Fruit fly (Drosophila melanogaster) whole organism, embryonic: ENCODE data around the gene mmy.
A peak's percentile ranks its signal among the peaks of the same experiment; 100 is the strongest.

Experiments
- B-H1 ChIP-seq: fragments of 200-800 bp; sonication (Bioruptor generic); IDR thresholded peaks from 3 replicates; pipeline ENCODE4 v1.3.6; 2022; ENCODE audit warnings: missing biosample characterization, missing genetic modification characterization
- BtbVII ChIP-seq: fragments of 200-800 bp; sonication (Bioruptor generic); optimal IDR thresholded peaks from 3 replicates; lab custom pipeline; 2017; ENCODE audit warnings: missing biosample characterization, mild to moderate bottlenecking, missing genetic modification characterization
- CG1024 ChIP-seq: fragments of 200-800 bp; sonication (Bioruptor generic); IDR thresholded peaks from 2 replicates; pipeline ENCODE4 v1.3.6; 2022; ENCODE audit warnings: missing biosample characterization, missing genetic modification characterization
- CG10959 ChIP-seq: fragments of 200-800 bp; sonication (Bioruptor generic); IDR thresholded peaks from 2 replicates; pipeline ENCODE4 v1.3.6; 2022; ENCODE audit warnings: missing biosample characterization, missing genetic modification characterization
- CG12299 ChIP-seq: fragments of 200-800 bp; sonication (Bioruptor generic); optimal IDR thresholded peaks from 2 replicates; lab custom pipeline; 2018; ENCODE audit warnings: missing biosample characterization, mild to moderate bottlenecking, missing genetic modification characterization
- CG1233 ChIP-seq: fragments of 200-800 bp; sonication (Bioruptor generic); optimal IDR thresholded peaks from 4 replicates; lab custom pipeline; 2018; ENCODE audit warnings: missing biosample characterization, mild to moderate bottlenecking, missing genetic modification characterization
- CG12659 ChIP-seq: fragments of 200-800 bp; sonication (Bioruptor generic); optimal IDR thresholded peaks from 3 replicates; lab custom pipeline; 2017; ENCODE audit warnings: mild to moderate bottlenecking, missing biosample characterization, missing genetic modification reagents, missing genetic modification characterization
- CG13287 ChIP-seq: fragments of 200-800 bp; sonication (Bioruptor generic); IDR thresholded peaks from 2 replicates; pipeline ENCODE4 v1.3.6; 2022; ENCODE audit warnings: missing biosample characterization, missing genetic modification characterization; ENCODE audit not compliant: partially characterized antibody
- CG13894 ChIP-seq: fragments of 200-800 bp; sonication (Bioruptor generic); optimal IDR thresholded peaks from 3 replicates; lab custom pipeline; 2018; ENCODE audit warnings: missing biosample characterization, mild to moderate bottlenecking, missing genetic modification characterization, moderate library complexity
- CG16779 ChIP-seq: fragments of 200-800 bp; sonication (Bioruptor generic); IDR thresholded peaks from 2 replicates; pipeline ENCODE4 v1.3.6; 2022; ENCODE audit warnings: missing biosample characterization, missing genetic modification characterization
- CG16813 ChIP-seq: fragments of 200-800 bp; sonication (Bioruptor generic); IDR thresholded peaks from 3 replicates; pipeline ENCODE4 v1.3.6; 2022; ENCODE audit warnings: missing biosample characterization, missing genetic modification characterization; ENCODE audit not compliant: partially characterized antibody
- CG17612 ChIP-seq: fragments of 200-800 bp; sonication (Bioruptor generic); IDR thresholded peaks from 2 replicates; pipeline ENCODE4 v1.3.6; 2022; ENCODE audit warnings: missing biosample characterization, missing genetic modification characterization
- CG17912 ChIP-seq: fragments of 200-800 bp; sonication (Bioruptor generic); optimal IDR thresholded peaks from 2 replicates; lab custom pipeline; 2018; ENCODE audit warnings: missing biosample characterization, mild to moderate bottlenecking, missing genetic modification characterization
- CG30403 ChIP-seq: fragments of 200-800 bp; sonication (Bioruptor generic); optimal IDR thresholded peaks from 3 replicates; lab custom pipeline; 2016; ENCODE audit warnings: missing biosample characterization, missing genetic modification characterization
- CG32767 ChIP-seq: fragments of 200-800 bp; sonication (Bioruptor generic); IDR thresholded peaks from 2 replicates; pipeline ENCODE4 v1.3.6; 2022; ENCODE audit warnings: missing biosample characterization, missing genetic modification characterization
- CG6654 ChIP-seq: fragments of 200-800 bp; sonication (Bioruptor generic); optimal IDR thresholded peaks from 2 replicates; lab custom pipeline; 2017; ENCODE audit warnings: missing biosample characterization, mild to moderate bottlenecking, missing genetic modification characterization
- CG6689 ChIP-seq: fragments of 200-800 bp; sonication (Bioruptor generic); IDR thresholded peaks from 2 replicates; pipeline ENCODE4 v1.3.6; 2022; ENCODE audit warnings: missing biosample characterization, missing genetic modification characterization
- CG9876 ChIP-seq: fragments of 200-800 bp; sonication (Bioruptor generic); optimal IDR thresholded peaks from 2 replicates; lab custom pipeline; 2016; ENCODE audit warnings: missing biosample characterization, missing genetic modification characterization
- CG9932 ChIP-seq: fragments of 200-800 bp; sonication (Bioruptor generic); IDR thresholded peaks from 2 replicates; pipeline ENCODE4 v1.3.6; 2022; ENCODE audit warnings: missing biosample characterization, missing genetic modification characterization
- CHES-1-like ChIP-seq: fragments of 200-800 bp; sonication (Bioruptor generic); optimal IDR thresholded peaks from 2 replicates; lab custom pipeline; 2016; ENCODE audit warnings: missing biosample characterization, missing genetic modification characterization
- Chrac-16 ChIP-seq: fragments of 200-800 bp; sonication (Bioruptor generic); optimal IDR thresholded peaks from 3 replicates; lab custom pipeline; 2016; ENCODE audit warnings: missing biosample characterization, missing genetic modification characterization
- D19A ChIP-seq: fragments of 200-800 bp; optimal IDR thresholded peaks from 3 replicates; lab custom pipeline; 2019; ENCODE audit warnings: missing biosample characterization, mild to moderate bottlenecking, missing genetic modification characterization, moderate library complexity
- H2.0 ChIP-seq: fragments of 200-800 bp; sonication (Bioruptor generic); IDR thresholded peaks from 2 replicates; pipeline ENCODE4 v1.3.6; 2022; ENCODE audit warnings: missing biosample characterization, missing genetic modification characterization
- Hey ChIP-seq: fragments of 200-800 bp; sonication (Bioruptor generic); optimal IDR thresholded peaks from 3 replicates; lab custom pipeline; 2018; ENCODE audit warnings: missing biosample characterization, mild to moderate bottlenecking, missing genetic modification characterization
- HmgZ ChIP-seq: fragments of 200-800 bp; sonication (Bioruptor generic); optimal IDR thresholded peaks from 2 replicates; lab custom pipeline; 2018; ENCODE audit warnings: missing biosample characterization, mild to moderate bottlenecking, missing genetic modification characterization
- Hr39 ChIP-seq: fragments of >200 bp; optimal IDR thresholded peaks from 2 replicates; lab custom pipeline; 2017
- Hsf ChIP-seq: fragments of 200-800 bp; sonication (Bioruptor generic); optimal IDR thresholded peaks from 3 replicates; lab custom pipeline; 2016; ENCODE audit warnings: missing biosample characterization, missing genetic modification characterization
- Lim3 ChIP-seq: fragments of 200-800 bp; sonication (Bioruptor generic); IDR thresholded peaks from 2 replicates; pipeline ENCODE4 v1.3.6; 2022; ENCODE audit warnings: missing biosample characterization, missing genetic modification characterization
- NC2α ChIP-seq: fragments of 200-800 bp; sonication (Bioruptor generic); optimal IDR thresholded peaks from 2 replicates; lab custom pipeline; 2016; ENCODE audit warnings: missing biosample characterization, missing genetic modification characterization
- Neu2 ChIP-seq: fragments of 200-800 bp; sonication (Bioruptor generic); optimal IDR thresholded peaks from 3 replicates; lab custom pipeline; 2016; ENCODE audit warnings: missing biosample characterization, missing genetic modification characterization, borderline replicate concordance
- Ravus ChIP-seq: fragments of 200-800 bp; sonication (Bioruptor generic); IDR thresholded peaks from 2 replicates; pipeline ENCODE4 v1.3.6; 2022; ENCODE audit warnings: missing biosample characterization, missing genetic modification characterization
- Scr ChIP-seq: fragments of 200-800 bp; sonication (Bioruptor generic); IDR thresholded peaks from 2 replicates; pipeline ENCODE4 v1.3.6; 2022; ENCODE audit warnings: missing biosample characterization, missing genetic modification characterization; ENCODE audit not compliant: partially characterized antibody
- bigmax ChIP-seq: fragments of 200-800 bp; sonication (Bioruptor generic); optimal IDR thresholded peaks from 2 replicates; lab custom pipeline; 2018; ENCODE audit warnings: missing biosample characterization, mild to moderate bottlenecking, missing genetic modification characterization
- bsh ChIP-seq, 2 experiments: fragments of 200-800 bp; sonication (Bioruptor generic); optimal IDR thresholded peaks; 2 replicates each; lab custom pipeline; 2017 to 2018; ENCODE audit warnings: mild to moderate bottlenecking in 2 of 2, missing biosample characterization in 2 of 2, missing genetic modification characterization in 2 of 2, moderate library complexity in 1 of 2
- ci ChIP-seq: fragments of 200-800 bp; sonication (Bioruptor generic); IDR thresholded peaks from 3 replicates; pipeline ENCODE4 v1.3.6; 2022; ENCODE audit warnings: missing biosample characterization, missing genetic modification characterization
- emc ChIP-seq: fragments of 200-800 bp; sonication (Bioruptor generic); optimal IDR thresholded peaks from 2 replicates; lab custom pipeline; 2016; ENCODE audit warnings: missing biosample characterization, missing genetic modification characterization
- gem ChIP-seq: fragments of 200-800 bp; sonication (Bioruptor generic); optimal IDR thresholded peaks from 2 replicates; lab custom pipeline; 2019; ENCODE audit warnings: missing biosample characterization, mild to moderate bottlenecking, missing genetic modification characterization, moderate library complexity
- hb ChIP-seq: fragments of 200-800 bp; sonication (Bioruptor generic); IDR thresholded peaks from 3 replicates; pipeline ENCODE4 v1.3.6; 2022; ENCODE audit warnings: missing biosample characterization, missing genetic modification characterization; ENCODE audit not compliant: partially characterized antibody
- insv ChIP-seq, 2 experiments: fragments of 200-800 bp; sonication (Bioruptor generic); optimal IDR thresholded peaks; 3 replicates each; lab custom pipeline; 2016 to 2018; ENCODE audit warnings: missing biosample characterization in 2 of 2, missing genetic modification characterization in 2 of 2
- mld ChIP-seq: fragments of 200-800 bp; sonication (Bioruptor generic); IDR thresholded peaks from 3 replicates; pipeline ENCODE4 v1.3.6; 2022; ENCODE audit warnings: missing biosample characterization, missing genetic modification characterization; ENCODE audit not compliant: partially characterized antibody
- nerfin-2 ChIP-seq: fragments of 200-800 bp; sonication (Bioruptor generic); IDR thresholded peaks from 2 replicates; pipeline ENCODE4 v1.3.6; 2022; ENCODE audit warnings: missing biosample characterization, missing genetic modification characterization; ENCODE audit not compliant: partially characterized antibody
- nom ChIP-seq: fragments of 200-800 bp; sonication (Bioruptor generic); optimal IDR thresholded peaks from 2 replicates; lab custom pipeline; 2017; ENCODE audit warnings: missing biosample characterization, missing genetic modification characterization, mild to moderate bottlenecking, moderate library complexity, missing genetic modification reagents
- psq ChIP-seq: fragments of 200-800 bp; sonication (Bioruptor generic); optimal IDR thresholded peaks from 2 replicates; lab custom pipeline; 2017; ENCODE audit warnings: missing biosample characterization, missing genetic modification characterization
- rib ChIP-seq: fragments of 200-800 bp; sonication (Bioruptor generic); IDR thresholded peaks from 2 replicates; pipeline ENCODE4 v1.3.6; 2022; ENCODE audit warnings: missing biosample characterization, missing genetic modification characterization
- schlank ChIP-seq: fragments of 200-800 bp; sonication (Bioruptor generic); optimal IDR thresholded peaks from 2 replicates; lab custom pipeline; 2018; ENCODE audit warnings: missing biosample characterization, mild to moderate bottlenecking, missing genetic modification characterization
- sqz ChIP-seq: fragments of 200-800 bp; sonication (Bioruptor generic); optimal IDR thresholded peaks from 3 replicates; lab custom pipeline; 2018; ENCODE audit warnings: missing biosample characterization, mild to moderate bottlenecking, missing genetic modification characterization
- tup ChIP-seq: fragments of 200-800 bp; sonication (Bioruptor generic); optimal IDR thresholded peaks from 2 replicates; lab custom pipeline; 2016; ENCODE audit warnings: missing biosample characterization, mild to moderate bottlenecking, missing genetic modification characterization, moderate library complexity
- unc-4 ChIP-seq: fragments of 200-800 bp; sonication (Bioruptor generic); IDR thresholded peaks from 2 replicates; pipeline ENCODE4 v1.3.6; 2022; ENCODE audit warnings: missing biosample characterization, missing genetic modification characterization; ENCODE audit not compliant: partially characterized antibody
- unpg ChIP-seq: fragments of 200-800 bp; sonication (Bioruptor generic); optimal IDR thresholded peaks from 3 replicates; lab custom pipeline; 2018; ENCODE audit warnings: missing biosample characterization, mild to moderate bottlenecking, missing genetic modification characterization, moderate library complexity

Gene mmy

DNA sequence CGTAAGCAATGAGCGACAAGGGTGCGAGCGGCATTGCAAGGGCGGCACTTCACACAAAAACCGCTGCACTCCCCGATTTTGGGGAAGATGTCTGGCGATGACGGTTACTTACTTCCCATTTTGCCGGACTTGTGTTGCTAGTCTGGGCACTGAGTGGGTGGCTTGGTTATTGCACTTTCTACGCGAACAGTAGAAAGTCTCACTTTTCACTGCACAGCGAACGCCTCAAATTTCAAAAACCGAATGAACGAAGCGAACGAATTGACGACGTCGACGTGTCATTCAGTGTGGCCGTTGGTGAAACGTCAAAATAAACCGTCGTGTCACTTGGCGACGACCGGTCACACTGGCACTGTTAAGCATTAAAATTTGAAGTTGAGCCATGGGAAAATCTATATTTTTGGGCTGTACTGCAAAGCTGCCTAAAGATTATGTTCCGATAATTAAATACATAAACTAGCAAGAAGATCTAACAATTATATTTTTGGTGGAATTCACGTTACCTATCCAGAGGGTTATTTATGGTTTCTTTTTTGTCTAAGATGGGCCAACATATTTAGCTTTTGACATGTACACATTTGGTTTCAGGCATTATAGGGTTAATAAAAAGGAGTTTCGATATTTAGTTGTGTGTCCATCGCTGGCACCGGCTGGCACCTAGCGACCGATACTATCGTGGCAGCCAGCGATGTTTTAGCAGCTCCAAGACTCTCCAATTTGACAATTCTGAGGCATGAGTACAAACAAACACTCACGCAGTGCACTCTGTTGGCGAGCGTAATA lies 6.7 kb upstream of the mmy start, which contains the start of the genes Sec61alpha and Daxx (continued):
- TF ChIP-seq CG10959 (GFP tag; lab: Robert Waterston, UW), result peak; percentile 75
- TF ChIP-seq Lim3 (GFP tag; lab: Robert Waterston, UW), result no peak
- TF ChIP-seq Hsf (GFP tag; lab: Kevin White, UChicago), result peak; percentile 91
- TF ChIP-seq CG32767 (GFP tag; lab: Robert Waterston, UW), result peak; percentile 64
- TF ChIP-seq Hey (tag; lab: Kevin White, UChicago), result no peak
- TF ChIP-seq CG1233 (GFP tag; lab: Kevin White, UChicago), result peak; percentile 61
- TF ChIP-seq D19A (tag; lab: Kevin White, UChicago), result peak; percentile 63
- peak; percentile 85 for TF ChIP-seq CG9876 (GFP tag; lab: Kevin White, UChicago)
- TF ChIP-seq sqz (GFP tag; lab: Kevin White, UChicago), result no peak
- TF ChIP-seq CG30403 (GFP tag; lab: Kevin White, UChicago), result peak; percentile 93
- TF ChIP-seq Ravus, result peak; percentile 45
- TF ChIP-seq CG16779, result peak; percentile 81
- TF ChIP-seq Chrac-16 (GFP tag; lab: Kevin White, UChicago), result peak; percentile 84
- TF ChIP-seq gem (tag; lab: Kevin White, UChicago), result peak; percentile 89
- TF ChIP-seq Neu2 (GFP tag; lab: Kevin White, UChicago), result peak; percentile 36
- peak; percentile 30 for TF ChIP-seq CG6654
- peak; percentile 100 for TF ChIP-seq hb (GFP tag; lab: Robert Waterston, UW)
- peak; percentile 98 for TF ChIP-seq unc-4 (GFP tag; lab: Robert Waterston, UW)
- TF ChIP-seq nom, result no peak
- peak; percentile 88 for TF ChIP-seq CHES-1-like (GFP tag; lab: Kevin White, UChicago)
- peak; percentile 99 for TF ChIP-seq Scr (GFP tag; lab: Robert Waterston, UW)
- peak in 1 of 2 experiments; percentile 77 for TF ChIP-seq bsh (GFP tag; optimal IDR thresholded peaks at IDR 0.05; lab: Kevin White, UChicago)
- peak; percentile 80 for TF ChIP-seq HmgZ (tag; lab: Kevin White, UChicago)
- TF ChIP-seq CG6689, result peak; percentile 82
- peak; percentile 84 for TF ChIP-seq H2.0 (GFP tag; lab: Robert Waterston, UW)
- peak; percentile 40 for TF ChIP-seq schlank (tag; lab: Kevin White, UChicago)
- peak; percentile 71 for TF ChIP-seq rib (GFP tag; lab: Robert Waterston, UW)
- TF ChIP-seq mld (GFP tag; lab: Robert Waterston, UW), result peak; percentile 100
- peak; percentile 69 for TF ChIP-seq tup
- TF ChIP-seq CG12299 (tag; lab: Kevin White, UChicago), result peak; percentile 67
- TF ChIP-seq ci (GFP tag; lab: Robert Waterston, UW), result peak; percentile 79
- no peak for TF ChIP-seq Hr39
- TF ChIP-seq emc (GFP tag; lab: Kevin White, UChicago), result peak; percentile 75
- TF ChIP-seq CG16813 (GFP tag; lab: Robert Waterston, UW), result peak; percentile 100
- peak; percentile 75 for TF ChIP-seq B-H1 (GFP tag; lab: Robert Waterston, UW)
- TF ChIP-seq CG13287, result peak; percentile 98
- peak; percentile 43; the same call in 1 of the 2 replicates for TF ChIP-seq CG17612 (GFP tag; lab: Robert Waterston, UW)
- peak; percentile 85 for TF ChIP-seq unpg (GFP tag; lab: Kevin White, UChicago)
- no peak for TF ChIP-seq CG17912 (GFP tag; lab: Kevin White, UChicago)
- TF ChIP-seq insv (GFP tag; optimal IDR thresholded peaks at IDR 0.05; lab: Kevin White, UChicago), result peak in 1 of 2 experiments; percentile 69
- peak; percentile 25 for TF ChIP-seq BtbVII
- peak; percentile 47 for TF ChIP-seq psq (GFP tag; lab: Kevin White, UChicago)
- TF ChIP-seq CG9932, result peak; percentile 96
- peak; percentile 16 for TF ChIP-seq NC2α (GFP tag; lab: Kevin White, UChicago)
- TF ChIP-seq nerfin-2, result peak; percentile 99
- TF ChIP-seq CG12659 (GFP tag; lab: Kevin White, UChicago), result peak; percentile 85
- TF ChIP-seq CG1024 (GFP tag; lab: Robert Waterston, UW), result peak; percentile 68
- peak; percentile 81 for TF ChIP-seq CG13894 (tag; lab: Kevin White, UChicago)
- no peak for TF ChIP-seq bigmax (GFP tag; lab: Kevin White, UChicago)
